Worm (Caenorhabditis elegans) whole organism, L1 larva: ENCODE data around the gene mlt-7.

ENCODE experiments used
- ces-1 ChIP-seq: fragments of 150-350 bp; optimal IDR thresholded peaks from 2 replicates; lab custom pipeline; 2014; ENCODE audit warnings: missing biosample characterization, missing genetic modification reagents, missing genetic modification characterization
- nhr-237 ChIP-seq: fragments of 150-350 bp; optimal IDR thresholded peaks from 2 replicates; lab custom pipeline; 2014; ENCODE audit warnings: missing biosample characterization, missing genetic modification characterization
- pax-3 ChIP-seq: fragments of 200-800 bp; sonication (Bioruptor generic); optimal IDR thresholded peaks from 2 replicates; lab custom pipeline; 2018; ENCODE audit warnings: mild to moderate bottlenecking, missing genetic modification characterization, moderate library complexity, missing compliant biosample characterization
- tbx-2 ChIP-seq: sonication (generic microtip); optimal IDR thresholded peaks from 2 replicates; lab custom pipeline; 2016; ENCODE audit warnings: missing genetic modification characterization, missing compliant biosample characterization
- unc-30 ChIP-seq: sonication (generic microtip); optimal IDR thresholded peaks from 2 replicates; lab custom pipeline; 2017; ENCODE audit warnings: missing biosample characterization, missing genetic modification characterization
- ztf-4 ChIP-seq: fragments of 150-350 bp; optimal IDR thresholded peaks from 2 replicates; lab custom pipeline; 2014; ENCODE audit warnings: missing biosample characterization, missing genetic modification characterization

- TF ChIP-seq nhr-237 (tag; lab: Kevin White, UChicago), result no peak
- no peak for TF ChIP-seq ztf-4 (tag; lab: Kevin White, UChicago)
- TF ChIP-seq pax-3, result no peak
- TF ChIP-seq unc-30 (tag; lab: Kevin White, UChicago), result no peak
- no peak for TF ChIP-seq ces-1 (GFP tag; lab: Kevin White, UChicago)
- TF ChIP-seq tbx-2 (tag; lab: Kevin White, UChicago), result no peak
Measured at ce11 chrII:4344317-4344716, 48.5 kb upstream of the mlt-7 start.
